Fruit fly (Drosophila melanogaster): ENCODE data around the gene Sbat.

The Sbat gene

dm6 chr2L:2872309-2872932 is 5.7 kb upstream of the Sbat start (continued):
- TF ChIP-seq CG14710 (tag; optimal IDR thresholded peaks at IDR 0.05) (no peak), emc (GFP tag; optimal IDR thresholded peaks at IDR 0.05) (no peak), Nf-YB (GFP tag; optimal IDR thresholded peaks at IDR 0.05) (peak; percentile 11), Vsx1 (GFP tag; optimal IDR thresholded peaks at IDR 0.05) (no peak), ham (GFP tag; IDR thresholded peaks at IDR 0.05) (no peak), CG17568 (GFP tag; optimal IDR thresholded peaks at IDR 0.05) (no peak), zfh1 (GFP tag; IDR thresholded peaks at IDR 0.05) (no peak), CG34376 (GFP tag; optimal IDR thresholded peaks at IDR 0.05) (peak; percentile 74), lab (GFP tag; optimal IDR thresholded peaks at IDR 0.05) (peak; percentile 59), dpn (GFP tag; optimal IDR thresholded peaks at IDR 0.05) (peak in 1 of 2 experiments; percentile 13), Kr (GFP tag; optimal IDR thresholded peaks at IDR 0.05) (no peak), CG13123 (GFP tag; optimal IDR thresholded peaks at IDR 0.05) (no peak), CG9876 (GFP tag; optimal IDR thresholded peaks at IDR 0.05) (no peak), wdn (GFP tag; IDR thresholded peaks at IDR 0.05) (no peak), Dip2 (GFP tag; IDR thresholded peaks at IDR 0.05) (no peak), dmrt99B (tag; optimal IDR thresholded peaks at IDR 0.05) (peak; percentile 60), eve (GFP tag; optimal IDR thresholded peaks at IDR 0.05) (no peak), CG32532 (GFP tag; IDR thresholded peaks at IDR 0.05) (peak; percentile 16; the same call in 1 of the 2 replicates), CG17328 (GFP tag; IDR thresholded peaks at IDR 0.05) (no peak), CG11247 (GFP tag; IDR thresholded peaks at IDR 0.05) (no peak), da (GFP tag; optimal IDR thresholded peaks at IDR 0.05) (no peak), vvl (GFP tag; IDR thresholded peaks at IDR 0.05) (no peak; the same call in 1 of the 2 replicates), CG3407 (GFP tag; optimal IDR thresholded peaks at IDR 0.05) (no peak), repo (GFP tag; optimal IDR thresholded peaks at IDR 0.05) (no peak), CG10209 (GFP tag; optimal IDR thresholded peaks at IDR 0.05) (peak; percentile 67), CG3065 (GFP tag; optimal IDR thresholded peaks at IDR 0.05) (no peak), pros (GFP tag; optimal IDR thresholded peaks at IDR 0.05) (no peak), CG9797 (GFP tag; optimal IDR thresholded peaks at IDR 0.05) (no peak), CG7963 (GFP tag; IDR thresholded peaks at IDR 0.05; ENCODE audit: partially characterized antibody) (0 out of 3 replicates have a peak, but pooled peaks have one; percentile 8), Ets97D (GFP tag; optimal IDR thresholded peaks at IDR 0.05) (no peak), dan (GFP tag; IDR thresholded peaks at IDR 0.05) (no peak), luna (GFP tag; optimal IDR thresholded peaks at IDR 0.05) (no peak), CG14441 (GFP tag; IDR thresholded peaks at IDR 0.05) (no peak), chif (GFP tag; optimal IDR thresholded peaks at IDR 0.05) (no peak), gfzf (GFP tag; optimal IDR thresholded peaks at IDR 0.05) (no peak), odd (GFP tag; optimal IDR thresholded peaks at IDR 0.05) (peak; percentile 16), CG1647 (GFP tag; optimal IDR thresholded peaks at IDR 0.05) (no peak), phol (tag; optimal IDR thresholded peaks at IDR 0.05) (peak; percentile 19), Ets65A (GFP tag) (no peak), CG17361 (GFP tag; IDR thresholded peaks at IDR 0.05) (peak; percentile 34; the same call in 1 of the 3 replicates), HmgZ (tag; optimal IDR thresholded peaks at IDR 0.05) (no peak), Bteb2 (GFP tag; optimal IDR thresholded peaks at IDR 0.05) (no peak), CG4282 (GFP tag; optimal IDR thresholded peaks at IDR 0.05) (no peak), pnt (GFP tag; optimal IDR thresholded peaks at IDR 0.05) (no peak), pfk (GFP tag; optimal IDR thresholded peaks at IDR 0.05) (no peak), gcm (GFP tag; optimal IDR thresholded peaks at IDR 0.05) (peak; percentile 24), Adf1 (GFP tag; IDR thresholded peaks at IDR 0.05) (no peak), bigmax (GFP tag; optimal IDR thresholded peaks at IDR 0.05) (no peak), B-H2 (GFP tag; optimal IDR thresholded peaks at IDR 0.05) (no peak), mam (GFP tag; optimal IDR thresholded peaks at IDR 0.05) (no peak), CG12219 (GFP tag; optimal IDR thresholded peaks at IDR 0.05) (peak; percentile 15)
